Fruit fly (Drosophila melanogaster) whole organism, embryonic: ENCODE results near the gene ash1.
A peak's percentile ranks its signal among the peaks of the same experiment; 100 is the strongest.

ENCODE experiments used
- Atf6 ChIP-seq: fragments of 200-800 bp; sonication (Bioruptor generic); IDR thresholded peaks from 2 replicates; pipeline ENCODE4 v1.3.6; 2022; ENCODE audit warnings: missing biosample characterization, missing genetic modification characterization
- Blimp-1 ChIP-seq: fragments of 200-800 bp; sonication (Bioruptor generic); optimal IDR thresholded peaks from 3 replicates; lab custom pipeline; 2018; ENCODE audit warnings: missing biosample characterization, missing genetic modification characterization, mild to moderate bottlenecking, moderate library complexity, missing genetic modification reagents
- Bteb2 ChIP-seq: fragments of 200-800 bp; sonication (Bioruptor generic); optimal IDR thresholded peaks from 2 replicates; lab custom pipeline; 2016; ENCODE audit warnings: missing biosample characterization, missing genetic modification characterization
- CG1024 ChIP-seq: fragments of 200-800 bp; sonication (Bioruptor generic); IDR thresholded peaks from 2 replicates; pipeline ENCODE4 v1.3.6; 2022; ENCODE audit warnings: missing biosample characterization, missing genetic modification characterization
- CG11723 ChIP-seq: fragments of 200-800 bp; sonication (Bioruptor generic); optimal IDR thresholded peaks from 2 replicates; lab custom pipeline; 2017; ENCODE audit warnings: missing biosample characterization, mild to moderate bottlenecking, missing genetic modification characterization
- CG12155 ChIP-seq: fragments of 200-800 bp; sonication (Bioruptor generic); optimal IDR thresholded peaks from 3 replicates; lab custom pipeline; 2016; ENCODE audit warnings: missing biosample characterization, missing genetic modification characterization
- CG1233 ChIP-seq: fragments of 200-800 bp; sonication (Bioruptor generic); optimal IDR thresholded peaks from 4 replicates; lab custom pipeline; 2018; ENCODE audit warnings: missing biosample characterization, mild to moderate bottlenecking, missing genetic modification characterization
- CG13123 ChIP-seq: fragments of 200-800 bp; sonication (Bioruptor generic); optimal IDR thresholded peaks from 2 replicates; lab custom pipeline; 2016; ENCODE audit warnings: missing biosample characterization, missing genetic modification characterization
- CG14014 ChIP-seq: fragments of 200-800 bp; sonication (Bioruptor generic); IDR thresholded peaks from 2 replicates; pipeline ENCODE4 v1.3.6; 2022; ENCODE audit warnings: missing biosample characterization, missing genetic modification characterization
- CG14860 ChIP-seq: fragments of 200-800 bp; sonication (Bioruptor generic); IDR thresholded peaks from 3 replicates; pipeline ENCODE4 v1.3.6; 2022; ENCODE audit warnings: missing biosample characterization, missing genetic modification characterization; ENCODE audit not compliant: partially characterized antibody
- CG15011 ChIP-seq: fragments of 200-800 bp; sonication (Bioruptor generic); optimal IDR thresholded peaks from 3 replicates; lab custom pipeline; 2018; ENCODE audit warnings: missing biosample characterization, mild to moderate bottlenecking, missing genetic modification characterization
- CG15601 ChIP-seq: fragments of 200-800 bp; sonication (Bioruptor generic); optimal IDR thresholded peaks from 3 replicates; lab custom pipeline; 2019; ENCODE audit warnings: missing biosample characterization, mild to moderate bottlenecking, missing genetic modification characterization, moderate library complexity
- CG16813 ChIP-seq: fragments of 200-800 bp; sonication (Bioruptor generic); IDR thresholded peaks from 3 replicates; pipeline ENCODE4 v1.3.6; 2022; ENCODE audit warnings: missing biosample characterization, missing genetic modification characterization; ENCODE audit not compliant: partially characterized antibody
- CG17328 ChIP-seq: fragments of 200-800 bp; sonication (Bioruptor generic); IDR thresholded peaks from 2 replicates; pipeline ENCODE4 v1.3.6; 2022; ENCODE audit warnings: missing biosample characterization, missing genetic modification characterization
- CG1832 ChIP-seq: fragments of 200-800 bp; sonication (Bioruptor generic); optimal IDR thresholded peaks from 2 replicates; lab custom pipeline; 2017; ENCODE audit warnings: missing biosample characterization, mild to moderate bottlenecking, missing genetic modification characterization, inconsistent platforms
- CG2712 ChIP-seq: fragments of 200-800 bp; optimal IDR thresholded peaks from 3 replicates; lab custom pipeline; 2019; ENCODE audit warnings: missing biosample characterization, mild to moderate bottlenecking, missing genetic modification characterization, moderate library complexity
- CG2875 ChIP-seq: fragments of 200-800 bp; sonication (Bioruptor generic); optimal IDR thresholded peaks from 2 replicates; lab custom pipeline; 2017; ENCODE audit warnings: missing biosample characterization, mild to moderate bottlenecking, missing genetic modification characterization, missing genetic modification reagents
- CG31224 ChIP-seq: fragments of 200-800 bp; sonication (Bioruptor generic); IDR thresholded peaks from 2 replicates; pipeline ENCODE4 v1.3.6; 2022; ENCODE audit warnings: missing biosample characterization, missing genetic modification characterization
- CG31441 ChIP-seq: fragments of 200-800 bp; sonication (Bioruptor generic); IDR thresholded peaks from 2 replicates; pipeline ENCODE4 v1.3.6; 2022; ENCODE audit warnings: missing biosample characterization, missing genetic modification characterization
- CG3995 ChIP-seq: fragments of 200-800 bp; sonication (Bioruptor generic); optimal IDR thresholded peaks from 3 replicates; lab custom pipeline; 2016; ENCODE audit warnings: missing biosample characterization, missing genetic modification characterization
- CG5953 ChIP-seq: fragments of 200-800 bp; sonication (Bioruptor generic); IDR thresholded peaks from 2 replicates; pipeline ENCODE4 v1.3.6; 2022; ENCODE audit warnings: missing biosample characterization, missing genetic modification characterization
- CG6254 ChIP-seq: fragments of 200-800 bp; sonication (Bioruptor generic); optimal IDR thresholded peaks from 3 replicates; lab custom pipeline; 2017; ENCODE audit warnings: mild to moderate bottlenecking, missing biosample characterization, missing genetic modification reagents, missing genetic modification characterization
- CG8089 ChIP-seq: fragments of 200-800 bp; sonication (Bioruptor generic); optimal IDR thresholded peaks from 3 replicates; lab custom pipeline; 2016; ENCODE audit warnings: missing biosample characterization, missing genetic modification characterization
- CG8290 ChIP-seq, 3 experiments: fragments of 200-800 bp; sonication (Bioruptor generic); optimal IDR thresholded peaks; 2 replicates each; lab custom pipeline; 2016 to 2019; ENCODE audit warnings: missing biosample characterization in 3 of 3, missing genetic modification characterization in 3 of 3, mild to moderate bottlenecking in 2 of 3, moderate library complexity in 1 of 3
- CG8944 ChIP-seq: fragments of 200-800 bp; sonication (Bioruptor generic); optimal IDR thresholded peaks from 3 replicates; lab custom pipeline; 2016; ENCODE audit warnings: missing biosample characterization, missing genetic modification characterization
- Dbx ChIP-seq: fragments of 200-800 bp; sonication (Bioruptor generic); IDR thresholded peaks from 3 replicates; pipeline ENCODE4 v1.3.6; 2022; ENCODE audit warnings: missing biosample characterization, missing genetic modification characterization
- Doc2 ChIP-seq: fragments of 200-800 bp; sonication (Bioruptor generic); IDR thresholded peaks from 2 replicates; pipeline ENCODE4 v1.3.6; 2022; ENCODE audit warnings: missing biosample characterization, missing genetic modification characterization
- HLH4C ChIP-seq: fragments of 200-800 bp; sonication (Bioruptor generic); IDR thresholded peaks from 3 replicates; pipeline ENCODE4 v1.3.6; 2022; ENCODE audit warnings: missing biosample characterization, missing genetic modification characterization; ENCODE audit not compliant: partially characterized antibody
- MESR4 ChIP-seq: fragments of 200-800 bp; sonication (Bioruptor generic); optimal IDR thresholded peaks from 2 replicates; lab custom pipeline; 2018; ENCODE audit warnings: missing biosample characterization, mild to moderate bottlenecking, missing genetic modification characterization, moderate library complexity
- Med ChIP-seq: fragments of 200-800 bp; sonication (Bioruptor generic); peaks from one replicate; lab custom pipeline; 2016; ENCODE audit warnings: missing biosample characterization, missing genetic modification characterization, mild to moderate bottlenecking, inconsistent platforms, moderate library complexity
- Myb ChIP-seq: fragments of 200-800 bp; sonication (Bioruptor generic); optimal IDR thresholded peaks from 2 replicates; lab custom pipeline; 2016; ENCODE audit warnings: missing biosample characterization, missing genetic modification characterization
- Rx ChIP-seq: fragments of 200-800 bp; sonication (Bioruptor generic); IDR thresholded peaks from 2 replicates; pipeline ENCODE4 v1.3.6; 2022; ENCODE audit warnings: missing biosample characterization, missing genetic modification characterization
- Stat92E ChIP-seq, 3 experiments: fragments of >200 bp in 2 of 3; fragments of 200-800 bp in 1 of 3; sonication (Bioruptor generic) in 1 of 3; optimal IDR thresholded peaks; 2 replicates each; lab custom pipeline; 2017 to 2019; ENCODE audit warnings: missing biosample characterization in 3 of 3, missing genetic modification characterization in 3 of 3, mild to moderate bottlenecking in 1 of 3, moderate library complexity in 1 of 3
- YL-1 ChIP-seq: fragments of 200-800 bp; sonication (Bioruptor generic); optimal IDR thresholded peaks from 3 replicates; lab custom pipeline; 2017; ENCODE audit warnings: missing biosample characterization, mild to moderate bottlenecking, missing genetic modification characterization
- aop ChIP-seq: fragments of 200-800 bp; sonication (Bioruptor generic); IDR thresholded peaks from 2 replicates; pipeline ENCODE4 v1.3.6; 2022; ENCODE audit warnings: missing biosample characterization, missing genetic modification characterization
- ase ChIP-seq: fragments of 200-800 bp; sonication (Bioruptor generic); IDR thresholded peaks from 3 replicates; pipeline ENCODE4 v1.3.6; 2022; ENCODE audit warnings: missing biosample characterization, missing genetic modification characterization
- cato ChIP-seq: fragments of 200-800 bp; sonication (Bioruptor generic); optimal IDR thresholded peaks from 2 replicates; lab custom pipeline; 2016; ENCODE audit warnings: missing biosample characterization, missing genetic modification characterization, borderline replicate concordance
- cg ChIP-seq: fragments of 200-800 bp; sonication (Bioruptor generic); optimal IDR thresholded peaks from 3 replicates; lab custom pipeline; 2019; ENCODE audit warnings: missing biosample characterization, mild to moderate bottlenecking, missing genetic modification characterization, moderate library complexity
- croc ChIP-seq: fragments of 200-800 bp; sonication (Bioruptor generic); conservative IDR thresholded peaks from 3 replicates; pipeline ENCODE4 v1.3.6; 2022; ENCODE audit warnings: missing biosample characterization, missing genetic modification characterization
- crol ChIP-seq: fragments of 200-800 bp; sonication (Bioruptor generic); IDR thresholded peaks from 2 replicates; pipeline ENCODE4 v1.3.6; 2022; ENCODE audit warnings: missing biosample characterization, missing genetic modification characterization
- da ChIP-seq: fragments of 200-800 bp; sonication (Bioruptor generic); optimal IDR thresholded peaks from 2 replicates; lab custom pipeline; 2016; ENCODE audit warnings: missing biosample characterization, missing genetic modification characterization
- fd96Cb ChIP-seq: fragments of 200-800 bp; sonication (Bioruptor generic); optimal IDR thresholded peaks from 2 replicates; lab custom pipeline; 2018; ENCODE audit warnings: missing biosample characterization, mild to moderate bottlenecking, missing genetic modification characterization, moderate library complexity
- fu2 ChIP-seq: fragments of 200-800 bp; sonication (Bioruptor generic); optimal IDR thresholded peaks from 2 replicates; lab custom pipeline; 2016; ENCODE audit warnings: missing biosample characterization, missing genetic modification characterization
- hbn ChIP-seq: fragments of 200-800 bp; sonication (Bioruptor generic); IDR thresholded peaks from 2 replicates; pipeline ENCODE4 v1.3.6; 2022; ENCODE audit warnings: missing biosample characterization, missing genetic modification characterization; ENCODE audit not compliant: partially characterized antibody
- hth ChIP-seq: fragments of >200 bp; optimal IDR thresholded peaks from 2 replicates; lab custom pipeline; 2017; ENCODE audit warnings: inconsistent platforms
- jigr1 ChIP-seq: fragments of 200-800 bp; sonication (Bioruptor generic); IDR thresholded peaks from 3 replicates; pipeline ENCODE4 v1.3.6; 2022; ENCODE audit warnings: missing biosample characterization, missing genetic modification characterization
- lov ChIP-seq, 2 experiments: fragments of 200-800 bp in 1 of 2; fragments of >200 bp in 1 of 2; sonication (Bioruptor generic) in 1 of 2; IDR thresholded peaks in 1 of 2; optimal IDR thresholded peaks in 1 of 2; 2 replicates in 1 of 2; 3 replicates in 1 of 2; pipeline versions ENCODE4 v1.3.6 to Lab custom; 2017 to 2022; ENCODE audit warnings: missing biosample characterization in 1 of 2, missing genetic modification characterization in 1 of 2
- mam ChIP-seq: fragments of 200-800 bp; sonication (Bioruptor generic); optimal IDR thresholded peaks from 3 replicates; lab custom pipeline; 2016; ENCODE audit warnings: missing biosample characterization, missing genetic modification characterization
- sc ChIP-seq, 3 experiments: fragments of >200 bp in 2 of 3; fragments of 200-800 bp in 1 of 3; sonication (Bioruptor generic) in 1 of 3; optimal IDR thresholded peaks; 2 replicates in 2 of 3; 3 replicates in 1 of 3; lab custom pipeline; 2017; ENCODE audit warnings: mild to moderate bottlenecking in 1 of 3, missing biosample characterization in 1 of 3, missing genetic modification characterization in 1 of 3, missing genetic modification reagents in 1 of 3

Gene ash1

dm6 chr3L:19561745-19562144, 36.8 kb downstream of the ash1 start (continued):
- TF ChIP-seq CG16813 (no peak), Bteb2 (peak; percentile 21), lov (optimal IDR thresholded peaks at IDR 0.05; lab: Kevin White, UChicago) (no peak), lov (GFP tag; IDR thresholded peaks at IDR 0.05; lab: Robert Waterston, UW) (no peak), CG13123 (GFP tag; lab: Kevin White, UChicago) (no peak), Stat92E (GFP tag; optimal IDR thresholded peaks at IDR 0.05; lab: Kevin White, UChicago) (no peak), CG14014 (GFP tag; lab: Robert Waterston, UW) (no peak), ase (no peak), cato (GFP tag; lab: Kevin White, UChicago) (no peak), CG8290 (GFP tag; optimal IDR thresholded peaks at IDR 0.05; lab: Kevin White, UChicago) (no peak), CG8290 (tag; optimal IDR thresholded peaks at IDR 0.05; lab: Kevin White, UChicago) (no peak), CG15601 (no peak), sc (optimal IDR thresholded peaks at IDR 0.05; lab: Kevin White, UChicago) (no peak), sc (GFP tag; optimal IDR thresholded peaks at IDR 0.05; lab: Kevin White, UChicago) (no peak), fd96Cb (no peak), Myb (GFP tag; lab: Kevin White, UChicago) (no peak), cg (no peak), CG31224 (GFP tag; lab: Robert Waterston, UW) (no peak), YL-1 (GFP tag; lab: Kevin White, UChicago) (no peak), Atf6 (GFP tag; lab: Robert Waterston, UW) (no peak), CG8089 (GFP tag; lab: Kevin White, UChicago) (no peak), croc (GFP tag; lab: Robert Waterston, UW) (no peak), Blimp-1 (GFP tag; lab: Kevin White, UChicago) (no peak), Rx (GFP tag; lab: Robert Waterston, UW) (no peak), CG1832 (GFP tag; lab: Kevin White, UChicago) (no peak), da (GFP tag; lab: Kevin White, UChicago) (no peak), CG2875 (GFP tag; lab: Kevin White, UChicago) (no peak), CG6254 (GFP tag; lab: Kevin White, UChicago) (no peak), aop (GFP tag; lab: Robert Waterston, UW) (no peak), hbn (GFP tag; lab: Robert Waterston, UW) (no peak), CG12155 (GFP tag; lab: Kevin White, UChicago) (peak; percentile 37), jigr1 (GFP tag; lab: Robert Waterston, UW) (no peak), mam (peak; percentile 32), crol (GFP tag; lab: Robert Waterston, UW) (no peak), fu2 (GFP tag; lab: Kevin White, UChicago) (peak; percentile 1), CG15011 (GFP tag; lab: Kevin White, UChicago) (peak; percentile 42), HLH4C (GFP tag; lab: Robert Waterston, UW) (no peak), CG11723 (GFP tag; lab: Kevin White, UChicago) (no peak), CG14860 (GFP tag; lab: Robert Waterston, UW) (no peak), CG3995 (GFP tag; lab: Kevin White, UChicago) (peak; percentile 22), CG2712 (tag; lab: Kevin White, UChicago) (peak; percentile 45), CG31441 (GFP tag; lab: Robert Waterston, UW) (peak; percentile 62), Doc2 (GFP tag; lab: Robert Waterston, UW) (no peak), hth (lab: Kevin White, UChicago) (no peak), CG1233 (no peak), CG8944 (no peak), CG17328 (GFP tag; lab: Robert Waterston, UW) (no peak), MESR4 (GFP tag; lab: Kevin White, UChicago) (no peak), Med (GFP tag; lab: Kevin White, UChicago) (peak; percentile 18), Dbx (GFP tag; lab: Robert Waterston, UW) (no peak), CG5953 (GFP tag; lab: Robert Waterston, UW) (no peak), CG1024 (GFP tag; lab: Robert Waterston, UW) (no peak)
- TF ChIP-seq, all 482 proteins: peak for 69
